Worm (Caenorhabditis elegans) whole organism, L4 larva: Measurements from ENCODE around the gene sfrp-1.

Experiments used
- ama-1 ChIP-seq: fragments of 150-350 bp; optimal IDR thresholded peaks from 2 replicates; lab custom pipeline; 2014; ENCODE audit warnings: inconsistent platforms, mixed read lengths
- fkh-10 ChIP-seq: fragments of 150-350 bp; optimal IDR thresholded peaks from 2 replicates; lab custom pipeline; 2014; ENCODE audit warnings: missing biosample characterization, missing genetic modification reagents, missing genetic modification characterization
- lin-39 ChIP-seq: fragments of 150-350 bp; optimal IDR thresholded peaks from 2 replicates; lab custom pipeline; 2014; ENCODE audit warnings: missing biosample characterization, missing genetic modification reagents, missing genetic modification characterization
- madf-9 ChIP-seq: fragments of 200-800 bp; sonication (Bioruptor generic); conservative IDR thresholded peaks from 2 replicates; pipeline ENCODE4 v1.3.6; 2022; ENCODE audit warnings: missing genetic modification reagents, missing genetic modification characterization, missing compliant biosample characterization

ce11 chrIV:6442016-6442618, 39.9 kb upstream of the sfrp-1 start:
- TF ChIP-seq fkh-10 (GFP tag; lab: Kevin White, UChicago) (no peak), madf-9 (GFP tag; lab: Robert Waterston, UW) (no peak), lin-39 (tag; lab: Kevin White, UChicago) (no peak), ama-1 (lab: Kevin White, UChicago) (no peak)
